Worm (Caenorhabditis elegans): ENCODE results near the gene F41B4.3.
"Not testable (repeated sequence)": the region's sequence is repeated elsewhere in the genome, so short reads cannot be mapped to it uniquely, and the experiment has no call there.

Gene F41B4.3

DNA sequence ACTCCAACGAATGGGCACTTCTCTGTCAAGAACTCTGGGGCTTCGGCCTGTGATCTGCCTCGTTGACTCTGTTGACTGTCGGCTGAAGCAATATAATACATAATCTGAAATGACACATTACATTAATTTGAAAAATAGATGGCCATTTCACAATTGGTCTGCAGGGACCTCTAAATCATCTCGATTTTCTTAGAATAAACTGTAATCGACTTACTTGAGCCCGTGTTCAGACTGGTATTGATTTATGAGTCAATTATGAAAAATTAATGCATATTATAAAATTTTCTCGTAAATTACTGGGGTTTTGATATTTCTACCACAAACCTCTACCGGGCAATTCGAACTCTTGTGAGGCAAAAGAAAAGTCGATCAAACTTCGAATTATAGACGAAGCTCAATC lies 32.8 kb upstream of the F41B4.3 start, which contains the start of gene C53B7.6:
C53B7.6 (minus strand) TSS at position 101 of the 400 bp plus-strand sequence.
- not testable (repeated sequence) for TF ChIP-seq ceh-16, lsy-12, skn-1 (tag; optimal IDR thresholded peaks at IDR 0.05)

DNA sequence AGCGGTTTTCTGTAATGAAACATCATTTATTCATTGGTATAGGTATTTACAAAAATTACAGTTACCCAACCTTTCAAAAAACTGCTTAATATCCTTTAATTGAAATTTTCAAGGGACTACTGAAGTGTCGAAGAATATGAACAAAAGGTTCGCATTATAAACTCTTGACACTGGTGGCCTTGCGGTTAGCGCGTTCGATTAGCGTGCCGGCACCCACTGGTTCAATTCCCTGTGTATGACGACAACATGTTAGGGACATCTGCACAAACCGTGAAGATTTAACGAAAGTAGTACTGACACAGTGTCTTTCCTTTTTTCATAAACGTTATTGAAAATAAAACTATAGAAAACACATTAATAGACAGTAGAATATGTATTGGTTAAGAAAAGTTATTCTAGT lies 31.8 kb upstream of the F41B4.3 start:
- TF ChIP-seq skn-1 (tag; optimal IDR thresholded peaks at IDR 0.05) (no peak), nhr-237 (tag; optimal IDR thresholded peaks at IDR 0.05) (no peak), lin-39 (tag; optimal IDR thresholded peaks at IDR 0.05) (peak; percentile 48), ceh-16 (tag; optimal IDR thresholded peaks at IDR 0.05) (no peak), unc-39 (tag; optimal IDR thresholded peaks at IDR 0.05) (no peak), mml-1 (tag; optimal IDR thresholded peaks at IDR 0.05) (no peak), pqm-1 (tag; optimal IDR thresholded peaks at IDR 0.05) (peak; percentile 52), nhr-43 (tag; optimal IDR thresholded peaks at IDR 0.05; ENCODE audit: poor library complexity, severe bottlenecking) (peak; percentile 79), nhr-23 (tag; optimal IDR thresholded peaks at IDR 0.05) (peak; percentile 17), tbx-2 (tag; optimal IDR thresholded peaks at IDR 0.05) (peak; percentile 63), nhr-67 (tag; optimal IDR thresholded peaks at IDR 0.05) (no peak), ztf-4 (tag; optimal IDR thresholded peaks at IDR 0.05) (peak; percentile 9), nhr-25 (tag; optimal IDR thresholded peaks at IDR 0.05) (peak; percentile 59), R02D3.7 (tag; optimal IDR thresholded peaks at IDR 0.05) (no peak), elt-2 (tag; optimal IDR thresholded peaks at IDR 0.05) (peak; percentile 52), eor-1 (tag; optimal IDR thresholded peaks at IDR 0.05) (no peak), lsy-12 (tag; optimal IDR thresholded peaks at IDR 0.05) (peak; percentile 66), elt-1 (tag; optimal IDR thresholded peaks at IDR 0.05) (no peak), egl-5 (tag; optimal IDR thresholded peaks at IDR 0.05) (no peak), hmg-11 (tag; optimal IDR thresholded peaks at IDR 0.05) (peak; percentile 58), lin-15B (tag; optimal IDR thresholded peaks at IDR 0.05) (no peak), ceh-9 (tag; optimal IDR thresholded peaks at IDR 0.05) (no peak)

DNA sequence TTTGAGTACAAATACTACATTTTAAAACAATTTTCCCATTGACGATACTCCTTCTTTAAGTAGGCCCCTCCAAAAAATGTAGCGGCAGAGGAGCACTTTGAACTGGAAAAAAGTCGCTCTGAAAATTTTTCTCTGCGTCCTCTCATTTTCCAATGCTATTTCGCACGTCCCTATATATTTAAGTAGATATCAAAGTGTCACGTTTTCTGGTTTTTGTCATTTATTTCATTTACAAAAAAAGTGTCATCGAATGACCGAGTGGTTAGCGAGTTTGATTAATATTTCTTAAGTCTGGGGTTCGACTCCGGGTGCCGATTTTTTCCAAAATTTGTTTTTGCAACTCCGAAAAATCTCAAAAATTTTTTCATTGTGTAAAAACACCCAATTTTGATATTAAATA lies 31.0 kb upstream of the F41B4.3 start:
- no peak for TF ChIP-seq nhr-67 (tag; optimal IDR thresholded peaks at IDR 0.05)
- no peak for TF ChIP-seq nhr-28 (tag; optimal IDR thresholded peaks at IDR 0.05)
- no peak for TF ChIP-seq ZK546.5 (tag; optimal IDR thresholded peaks at IDR 0.05)
- no peak for TF ChIP-seq snpc-4 (tag; optimal IDR thresholded peaks at IDR 0.05)
- TF ChIP-seq zag-1 (tag; optimal IDR thresholded peaks at IDR 0.05) = no peak
- no peak for TF ChIP-seq eor-1 (tag; optimal IDR thresholded peaks at IDR 0.05)
- no peak for TF ChIP-seq fkh-2 (tag; optimal IDR thresholded peaks at IDR 0.05)
- no peak for TF ChIP-seq daf-12 (tag; optimal IDR thresholded peaks at IDR 0.05)
- no peak for TF ChIP-seq lin-15B (tag; optimal IDR thresholded peaks at IDR 0.05)
- TF ChIP-seq lin-39 (tag; optimal IDR thresholded peaks at IDR 0.05) = no peak
- TF ChIP-seq fkh-10 (GFP tag; optimal IDR thresholded peaks at IDR 0.05) = no peak
- no peak for TF ChIP-seq tbx-2 (tag; optimal IDR thresholded peaks at IDR 0.05)
- no peak for TF ChIP-seq elt-3 (tag; optimal IDR thresholded peaks at IDR 0.05)
- no peak for TF ChIP-seq nhr-11 (tag; optimal IDR thresholded peaks at IDR 0.05)
- TF ChIP-seq ceh-28 (tag; optimal IDR thresholded peaks at IDR 0.05) = no peak
- no peak for TF ChIP-seq ceh-16 (tag; optimal IDR thresholded peaks at IDR 0.05)
- no peak for TF ChIP-seq aly-2 (tag; optimal IDR thresholded peaks at IDR 0.05)
- TF ChIP-seq R02D3.7 (tag; optimal IDR thresholded peaks at IDR 0.05) = no peak

DNA sequence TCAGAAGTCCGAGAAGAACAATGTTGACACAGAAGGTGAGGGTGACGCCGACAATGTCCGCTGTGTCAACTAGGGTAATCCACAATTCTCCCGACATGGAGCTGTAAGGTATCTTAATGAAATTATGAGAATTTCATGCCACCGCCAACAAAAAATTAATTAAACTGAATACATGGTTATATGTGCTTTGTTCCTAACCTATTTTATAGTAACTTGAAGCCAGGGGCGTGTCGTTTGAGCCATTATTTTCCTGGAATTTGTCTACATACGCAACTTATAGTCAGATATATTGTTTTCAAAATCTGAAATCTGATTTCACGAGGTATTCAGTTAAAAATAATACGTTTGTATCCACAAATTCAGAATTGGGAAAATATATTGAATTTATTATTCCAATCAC lies 29.9 kb upstream of the F41B4.3 start, which contains the start of gene odr-10:
odr-10 (minus strand) TSS at position 101 of the 400 bp plus-strand sequence.
- TF ChIP-seq snpc-4 (tag; optimal IDR thresholded peaks at IDR 0.05) (no peak), sea-2 (GFP tag; optimal IDR thresholded peaks at IDR 0.05) (no peak), elt-1 (tag; optimal IDR thresholded peaks at IDR 0.05) (no peak), mml-1 (tag; optimal IDR thresholded peaks at IDR 0.05) (no peak), eor-1 (tag; optimal IDR thresholded peaks at IDR 0.05) (no peak), fos-1 (tag; optimal IDR thresholded peaks at IDR 0.05) (no peak), hmg-11 (tag; optimal IDR thresholded peaks at IDR 0.05) (no peak), nhr-76 (tag; optimal IDR thresholded peaks at IDR 0.05) (no peak), ceh-16 (tag; optimal IDR thresholded peaks at IDR 0.05) (no peak), ceh-82 (tag; optimal IDR thresholded peaks at IDR 0.05) (no peak), pha-4 (tag; optimal IDR thresholded peaks at IDR 0.05) (no peak), ztf-4 (tag; optimal IDR thresholded peaks at IDR 0.05) (no peak), nhr-43 (tag; optimal IDR thresholded peaks at IDR 0.05; ENCODE audit: poor library complexity, severe bottlenecking) (no peak), unc-62 (GFP tag; optimal IDR thresholded peaks at IDR 0.05) (no peak), zag-1 (tag; optimal IDR thresholded peaks at IDR 0.05) (no peak), ceh-9 (tag; optimal IDR thresholded peaks at IDR 0.05) (no peak), nhr-67 (tag; optimal IDR thresholded peaks at IDR 0.05) (no peak), R02D3.7 (tag; optimal IDR thresholded peaks at IDR 0.05) (no peak), fkh-2 (tag; optimal IDR thresholded peaks at IDR 0.05) (no peak), ama-1 (optimal IDR thresholded peaks at IDR 0.05) (no peak)

Measured in whole organism, L3 larva.